Worm (Caenorhabditis elegans): ENCODE results near the gene fos-1.

ce11 chrV:5983380-5983779, 20.0 kb upstream of the fos-1 start, which contains the start of gene dhs-16:
- TF ChIP-seq nhr-11 (tag; optimal IDR thresholded peaks at IDR 0.05) = no peak
- TF ChIP-seq lsy-2 (tag; optimal IDR thresholded peaks at IDR 0.05) = no peak
- TF ChIP-seq snpc-4 (tag; optimal IDR thresholded peaks at IDR 0.05) = no peak
- TF ChIP-seq egl-27 (tag; optimal IDR thresholded peaks at IDR 0.05) = no peak
- TF ChIP-seq lin-39 (tag; optimal IDR thresholded peaks at IDR 0.05) = no peak
- no peak for TF ChIP-seq blmp-1 (tag; optimal IDR thresholded peaks at IDR 0.05; ENCODE audit: insufficient read depth)
- no peak for TF ChIP-seq nhr-23 (tag; optimal IDR thresholded peaks at IDR 0.05)
- TF ChIP-seq dmd-4 (tag; optimal IDR thresholded peaks at IDR 0.05) = no peak
- no peak for TF ChIP-seq ama-1 (optimal IDR thresholded peaks at IDR 0.05)
- TF ChIP-seq nhr-237 (tag; optimal IDR thresholded peaks at IDR 0.05) = no peak
- no peak for TF ChIP-seq ZK546.5 (tag; optimal IDR thresholded peaks at IDR 0.05)

All from whole organism, L2 larva.